Fruit fly (Drosophila melanogaster): ENCODE data around the gene CG32161.

Gene CG32161

DNA sequence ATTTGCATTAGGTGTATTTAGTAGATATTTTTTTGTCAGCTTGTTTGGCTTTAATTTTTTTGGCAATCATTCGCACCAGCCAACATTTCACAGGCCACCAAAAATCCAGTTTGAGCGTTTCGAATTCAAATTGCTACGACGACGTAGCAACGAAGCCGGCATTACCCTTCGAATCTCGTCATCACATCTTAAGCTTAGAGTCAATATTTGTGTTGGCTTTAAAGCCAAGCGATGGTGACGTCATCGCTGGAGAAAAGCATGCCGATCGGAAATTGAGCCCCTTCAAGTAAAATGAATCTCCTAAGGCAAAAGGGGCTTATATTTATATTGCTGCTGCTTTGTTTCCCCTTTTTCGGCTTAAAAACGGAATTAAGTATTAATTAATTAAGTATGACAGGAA, 25.6 kb downstream of the CG32161 start:
- TF ChIP-seq h (optimal IDR thresholded peaks at IDR 0.05) (no peak), psq (optimal IDR thresholded peaks at IDR 0.05) (no peak), ttk (optimal IDR thresholded peaks at IDR 0.05) (no peak), Sin3A (optimal IDR thresholded peaks at IDR 0.05) (no peak), Myc (optimal IDR thresholded peaks at IDR 0.05) (no peak), insv (optimal IDR thresholded peaks at IDR 0.05) (no peak)

DNA sequence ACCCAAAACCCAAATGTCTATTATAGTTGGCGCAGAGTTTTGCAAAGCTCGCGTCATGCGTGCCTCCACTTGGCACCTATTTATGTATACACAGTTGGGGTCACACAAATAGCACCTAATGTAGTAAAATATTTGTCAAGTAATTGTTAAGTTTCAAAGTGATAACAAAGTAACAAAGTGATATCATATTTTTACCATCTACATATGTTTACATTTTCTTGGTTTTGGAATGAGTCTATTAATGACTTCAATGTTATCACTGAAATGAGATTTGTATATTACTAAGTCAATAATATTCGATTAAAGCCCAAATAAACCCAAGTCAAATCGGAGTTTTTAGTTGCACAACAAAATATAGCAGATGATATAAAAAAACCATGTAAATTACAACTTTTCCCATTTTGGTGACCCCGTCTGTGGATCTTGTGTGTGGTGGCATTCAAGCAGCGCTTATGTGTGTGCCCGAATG, 26.5 kb downstream of the CG32161 start:
- no peak for TF ChIP-seq h (optimal IDR thresholded peaks at IDR 0.05)
- no peak for TF ChIP-seq Myc (optimal IDR thresholded peaks at IDR 0.05)
- TF ChIP-seq psq (optimal IDR thresholded peaks at IDR 0.05): no peak
- TF ChIP-seq Sin3A (optimal IDR thresholded peaks at IDR 0.05): no peak

DNA sequence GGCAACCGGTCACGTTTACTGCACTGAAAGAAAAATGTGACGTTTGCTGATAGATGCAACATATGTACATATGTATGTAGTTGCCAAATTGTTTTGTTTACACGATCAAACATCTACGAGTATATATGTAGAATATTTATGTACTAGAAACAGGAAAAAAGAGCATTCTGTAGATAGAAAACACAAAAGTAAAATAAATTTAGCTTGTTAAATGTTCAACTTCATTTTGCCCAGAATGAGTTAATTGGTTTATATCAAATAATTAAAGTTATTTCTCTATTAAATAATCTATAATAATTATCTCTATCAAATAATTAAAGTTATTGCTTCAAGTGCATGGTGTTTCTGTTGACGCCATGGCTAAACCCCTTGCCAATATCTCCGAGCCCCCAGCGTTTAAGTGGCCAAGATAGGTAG, 27.1 kb downstream of the CG32161 start:
- TF ChIP-seq ttk (optimal IDR thresholded peaks at IDR 0.05) (no peak), Sin3A (optimal IDR thresholded peaks at IDR 0.05) (no peak), psq (optimal IDR thresholded peaks at IDR 0.05) (no peak), insv (optimal IDR thresholded peaks at IDR 0.05) (no peak), h (optimal IDR thresholded peaks at IDR 0.05) (no peak), Myc (optimal IDR thresholded peaks at IDR 0.05) (no peak)

DNA sequence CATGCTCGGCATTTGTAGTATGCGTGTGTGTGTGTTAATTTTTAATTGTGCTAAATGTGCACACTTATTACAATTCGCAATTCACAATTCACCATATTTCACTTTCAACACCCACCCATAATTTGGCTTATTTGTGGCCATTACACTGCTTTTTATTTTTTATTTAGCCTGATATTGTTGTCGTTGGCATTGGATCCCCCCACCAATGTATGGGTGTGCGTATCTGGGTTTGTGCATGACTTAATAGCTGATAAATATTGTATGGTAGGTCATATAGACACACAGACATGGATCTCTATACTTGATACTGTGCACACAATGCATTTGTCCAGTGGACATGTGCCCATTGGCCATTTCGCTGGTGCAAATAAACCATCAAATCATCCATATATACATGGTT, 27.7 kb downstream of the CG32161 start:
- TF ChIP-seq ttk (optimal IDR thresholded peaks at IDR 0.05): no peak
- TF ChIP-seq psq (optimal IDR thresholded peaks at IDR 0.05): no peak
- TF ChIP-seq Myc (optimal IDR thresholded peaks at IDR 0.05): no peak
- no peak for TF ChIP-seq Sin3A (optimal IDR thresholded peaks at IDR 0.05)
- no peak for TF ChIP-seq h (optimal IDR thresholded peaks at IDR 0.05)
- TF ChIP-seq insv (optimal IDR thresholded peaks at IDR 0.05): no peak

DNA sequence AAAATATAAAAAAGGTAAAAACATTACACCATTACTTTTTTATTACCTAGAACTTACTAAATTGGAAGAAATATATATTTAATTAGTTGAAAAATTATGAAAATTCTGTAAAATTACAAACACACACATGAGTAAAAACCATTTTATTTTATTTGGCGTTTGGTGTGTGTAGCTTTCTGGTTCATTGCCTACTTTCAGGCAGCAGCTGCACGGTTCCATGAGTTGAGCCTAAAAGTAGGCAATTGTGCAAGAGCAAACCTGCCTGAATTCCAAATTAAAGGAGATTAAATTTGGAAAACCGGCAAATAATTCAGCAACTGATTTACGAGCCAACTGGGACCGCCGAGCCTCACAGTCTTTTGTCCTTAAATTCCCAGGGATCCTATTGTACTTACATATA, 29.5 kb downstream of the CG32161 start:
- no peak for TF ChIP-seq Sin3A (optimal IDR thresholded peaks at IDR 0.05)

DNA sequence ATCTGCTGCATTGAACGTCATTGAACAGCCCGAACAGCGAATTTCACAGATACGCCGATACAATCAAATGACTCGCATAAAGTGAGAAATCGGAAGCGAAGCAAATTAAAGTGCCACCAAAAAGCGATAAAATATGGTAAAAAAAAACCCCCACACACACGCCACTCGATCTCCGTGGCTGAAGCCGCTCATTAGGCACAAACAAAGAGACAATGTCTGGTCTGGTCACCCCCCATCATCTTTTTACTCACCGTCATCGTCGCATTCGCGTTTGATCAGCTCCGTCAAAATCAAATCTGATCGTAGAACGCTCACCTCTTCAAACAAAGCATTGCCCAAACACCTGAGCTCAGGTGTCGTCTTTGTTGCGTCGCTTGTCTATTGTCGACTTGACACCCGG, 29.9 kb downstream of the CG32161 start:
- TF ChIP-seq insv (optimal IDR thresholded peaks at IDR 0.05) (no peak), ttk (optimal IDR thresholded peaks at IDR 0.05) (no peak), Myc (optimal IDR thresholded peaks at IDR 0.05) (no peak), Sin3A (optimal IDR thresholded peaks at IDR 0.05) (no peak), h (optimal IDR thresholded peaks at IDR 0.05) (no peak), psq (optimal IDR thresholded peaks at IDR 0.05) (no peak)

DNA sequence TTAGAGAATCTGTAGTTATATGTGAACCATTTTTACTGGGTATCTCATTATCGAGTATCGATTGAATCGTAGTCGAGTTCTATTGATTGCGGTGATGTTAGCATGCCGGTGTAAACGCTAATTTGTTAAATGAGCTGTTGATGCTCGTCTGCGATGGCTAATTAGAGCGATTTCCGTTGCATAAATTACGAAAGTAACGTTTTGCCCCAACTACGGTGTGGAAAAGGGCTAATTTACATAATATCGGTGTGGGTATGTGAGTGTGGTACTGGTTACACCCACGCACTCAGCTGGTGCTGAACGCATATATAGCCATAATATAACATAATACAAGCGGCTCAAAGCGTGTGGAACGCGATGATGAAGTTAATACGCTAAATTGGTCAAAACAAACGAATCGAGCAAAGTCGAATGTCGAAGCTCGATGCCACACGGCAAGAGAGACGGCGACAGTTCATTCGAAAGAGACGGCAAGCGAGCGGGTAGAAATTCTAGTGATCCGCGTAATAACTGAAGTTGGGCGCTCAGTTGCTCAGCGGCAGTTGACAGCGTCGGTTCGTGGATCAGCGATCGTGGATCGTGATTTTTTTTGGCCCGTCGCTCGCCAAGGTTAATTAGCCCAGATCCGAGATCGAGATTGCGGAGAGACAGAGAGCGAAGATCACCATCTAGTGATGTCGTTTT, 30.9 kb downstream of the CG32161 start, which contains the start of gene CG32170:
Gene CG32170 (plus strand): TSS at position 525 of the 684 bp plus-strand sequence.
- TF ChIP-seq h (optimal IDR thresholded peaks at IDR 0.05) (no peak), psq (optimal IDR thresholded peaks at IDR 0.05) (no peak), Myc (optimal IDR thresholded peaks at IDR 0.05) (no peak), insv (optimal IDR thresholded peaks at IDR 0.05) (no peak), Sin3A (optimal IDR thresholded peaks at IDR 0.05) (no peak), ttk (optimal IDR thresholded peaks at IDR 0.05) (no peak)

DNA sequence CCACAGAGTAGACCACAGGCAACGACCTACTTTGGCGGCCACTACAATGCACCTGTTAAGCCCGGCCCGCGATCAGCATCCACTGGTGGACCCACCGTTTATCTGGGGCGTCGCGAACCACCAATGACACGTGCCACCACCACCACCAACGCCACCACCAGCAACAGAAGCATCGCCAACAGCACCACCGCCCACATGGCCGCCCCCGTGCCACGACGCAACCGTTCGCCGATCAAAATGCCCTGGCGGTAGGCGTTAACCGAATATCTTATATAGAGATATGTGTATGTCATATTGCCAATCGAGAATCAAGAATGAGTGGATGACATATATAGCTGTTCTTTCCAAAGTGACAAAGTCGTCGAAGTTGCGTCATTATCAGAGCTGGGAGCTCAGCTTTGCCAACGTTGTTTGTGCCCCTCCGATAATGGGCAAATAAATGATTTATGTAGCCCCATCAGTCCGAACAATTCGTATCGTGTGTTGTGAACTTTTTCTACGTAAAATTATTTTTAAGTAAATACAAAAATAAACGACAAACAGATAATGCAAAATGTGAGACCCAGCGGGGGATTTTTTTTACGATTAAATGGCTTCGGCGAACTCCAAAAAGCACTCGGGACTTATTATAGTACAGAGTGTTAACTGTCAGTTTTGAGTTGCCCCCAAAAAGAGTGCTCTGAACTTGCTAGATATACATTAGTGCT, 33.0 kb downstream of the CG32161 start:
- TF ChIP-seq Myc (optimal IDR thresholded peaks at IDR 0.05): no peak
- TF ChIP-seq ttk (optimal IDR thresholded peaks at IDR 0.05): no peak
- no peak for TF ChIP-seq psq (optimal IDR thresholded peaks at IDR 0.05)
- TF ChIP-seq h (optimal IDR thresholded peaks at IDR 0.05): no peak
- TF ChIP-seq Sin3A (optimal IDR thresholded peaks at IDR 0.05): no peak
- TF ChIP-seq insv (optimal IDR thresholded peaks at IDR 0.05): no peak

DNA sequence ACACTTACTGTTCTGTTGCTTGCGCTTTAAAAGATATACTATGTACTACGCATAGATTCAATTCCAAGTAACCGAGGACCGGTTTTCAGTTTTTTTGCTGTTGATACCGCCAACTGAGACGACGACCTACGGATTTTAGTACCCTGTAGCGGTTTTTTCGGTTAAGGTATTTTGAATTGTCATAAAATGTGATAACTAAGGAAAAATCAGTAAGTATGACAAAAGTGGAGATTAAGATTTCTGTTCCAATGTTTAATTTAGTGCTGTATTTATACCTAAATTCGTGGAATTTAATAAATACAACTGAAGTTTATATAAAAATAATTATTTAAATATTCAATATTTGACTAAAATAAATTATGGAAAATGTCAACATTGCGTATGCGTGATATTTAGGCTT, 35.1 kb downstream of the CG32161 start:
- no peak for TF ChIP-seq Sin3A (optimal IDR thresholded peaks at IDR 0.05)
- no peak for TF ChIP-seq h (optimal IDR thresholded peaks at IDR 0.05)
- no peak for TF ChIP-seq ttk (optimal IDR thresholded peaks at IDR 0.05)
- no peak for TF ChIP-seq insv (optimal IDR thresholded peaks at IDR 0.05)
- no peak for TF ChIP-seq Myc (optimal IDR thresholded peaks at IDR 0.05)
- no peak for TF ChIP-seq psq (optimal IDR thresholded peaks at IDR 0.05)

DNA sequence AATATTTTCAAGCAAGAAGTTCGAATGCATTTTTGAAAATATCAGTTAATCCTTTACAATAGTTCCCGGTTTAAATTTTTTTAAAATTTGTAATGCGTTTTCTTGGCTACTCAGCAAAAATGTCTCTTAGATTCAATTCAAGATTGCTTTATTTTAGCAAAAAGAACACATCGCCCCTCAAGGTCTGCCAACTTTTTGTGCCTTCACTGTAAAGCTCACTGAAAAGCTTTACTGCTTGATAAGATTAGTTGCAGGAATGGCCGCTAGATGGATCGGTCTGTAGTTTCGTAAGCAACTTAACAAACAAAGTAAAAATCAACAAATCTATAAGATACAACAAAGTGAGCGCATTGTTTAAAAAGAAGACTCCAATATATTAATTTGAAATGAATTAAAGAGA, 38.0 kb downstream of the CG32161 start:
- TF ChIP-seq h (optimal IDR thresholded peaks at IDR 0.05) (no peak), ttk (optimal IDR thresholded peaks at IDR 0.05) (no peak), insv (optimal IDR thresholded peaks at IDR 0.05) (no peak), Myc (optimal IDR thresholded peaks at IDR 0.05) (no peak), psq (optimal IDR thresholded peaks at IDR 0.05) (no peak), Sin3A (optimal IDR thresholded peaks at IDR 0.05) (no peak)

DNA sequence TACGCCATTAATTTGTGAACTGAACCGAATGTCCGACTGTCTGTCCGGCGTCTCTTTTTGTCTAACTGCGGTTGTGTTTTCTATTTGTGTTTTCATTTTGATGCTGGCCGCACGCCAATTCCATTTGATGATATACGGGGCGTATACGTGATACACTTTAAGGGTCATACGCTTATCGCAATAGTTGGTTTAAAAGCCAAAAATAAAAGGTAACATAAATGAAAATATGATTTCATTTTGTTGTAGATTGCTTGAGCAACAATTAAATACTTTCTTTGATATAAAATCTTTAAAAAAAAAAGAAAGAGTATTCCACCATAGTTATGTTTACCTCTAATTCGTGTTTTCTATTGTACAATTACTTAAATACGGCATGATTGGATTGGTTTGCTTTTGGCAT, 39.0 kb downstream of the CG32161 start:
- no peak for TF ChIP-seq ttk (optimal IDR thresholded peaks at IDR 0.05)

DNA sequence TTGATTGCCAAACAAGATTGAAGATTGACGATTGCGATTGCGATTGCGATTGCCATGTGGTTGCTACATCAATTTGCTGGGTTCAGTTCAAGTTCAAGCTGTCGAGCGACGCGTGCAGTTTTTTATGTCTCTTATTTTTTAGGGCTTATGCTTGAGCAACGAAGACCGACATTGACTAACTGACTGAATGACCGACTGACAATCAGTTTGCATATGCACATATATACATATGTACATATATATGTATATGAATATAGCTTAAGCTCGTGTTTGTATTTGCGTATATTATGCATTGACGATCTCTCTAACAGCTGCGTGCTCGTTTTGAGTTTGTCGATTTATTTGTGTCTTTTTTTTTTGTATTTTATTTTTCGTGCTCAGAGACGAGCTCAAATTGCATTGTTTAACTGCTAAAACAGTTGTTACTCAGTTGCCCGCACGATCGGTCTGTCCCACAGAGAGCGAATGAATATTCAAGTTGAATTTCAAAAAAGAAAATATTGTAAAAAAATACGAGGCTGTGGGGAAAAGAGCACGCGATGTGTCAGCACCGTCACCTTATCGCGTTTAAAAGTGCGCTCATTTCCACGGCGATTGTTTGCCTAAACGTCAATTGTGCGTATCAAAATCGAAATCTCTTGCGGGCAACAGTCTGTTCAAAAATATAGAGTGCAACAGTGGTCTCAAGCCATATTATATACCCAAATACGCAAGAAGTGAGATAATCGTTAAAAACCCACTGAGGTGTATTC, 40.3 kb downstream of the CG32161 start:
- TF ChIP-seq Sin3A (optimal IDR thresholded peaks at IDR 0.05) (no peak), insv (optimal IDR thresholded peaks at IDR 0.05) (no peak), h (optimal IDR thresholded peaks at IDR 0.05) (no peak), ttk (optimal IDR thresholded peaks at IDR 0.05) (no peak), psq (optimal IDR thresholded peaks at IDR 0.05) (no peak), Myc (optimal IDR thresholded peaks at IDR 0.05) (no peak)

Measured in Kc167 (cell line).